Worm (Caenorhabditis elegans) whole organism, L3 larva: ENCODE data around the gene Y110A2AL.2.

Source experiments
- elt-2 ChIP-seq: sonication (generic microtip); optimal IDR thresholded peaks from 2 replicates; lab custom pipeline; 2016; ENCODE audit warnings: missing genetic modification reagents, mild to moderate bottlenecking, missing genetic modification characterization, missing compliant biosample characterization
- mdl-1 ChIP-seq: fragments of 150-350 bp; optimal IDR thresholded peaks from 2 replicates; lab custom pipeline; 2014; ENCODE audit warnings: missing biosample characterization, missing genetic modification characterization

DNA sequence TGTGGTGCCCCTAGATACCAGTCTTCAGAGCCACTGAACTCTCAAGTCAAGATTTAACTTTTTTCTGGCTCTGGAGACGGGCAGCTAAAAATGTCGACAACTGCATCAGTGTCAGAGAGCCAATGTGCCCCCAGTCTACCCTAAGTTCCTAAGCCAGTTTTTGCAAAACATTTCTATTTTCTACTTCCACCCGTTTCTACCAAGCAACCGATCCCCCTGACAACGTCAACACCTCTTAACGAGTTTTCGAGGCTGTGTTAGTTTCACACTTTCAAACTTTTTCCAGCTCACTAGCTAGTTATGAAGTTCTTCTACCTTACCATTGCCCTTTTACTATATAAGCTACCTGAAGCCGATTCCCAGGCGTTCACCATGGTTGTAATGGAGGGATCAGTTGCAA, 3.6 kb upstream of the Y110A2AL.2 start, which contains the start of gene Y110A2AL.5:
- TF ChIP-seq elt-2 (tag; lab: Kevin White, UChicago), result no peak
- no peak for TF ChIP-seq mdl-1
